Worm (Caenorhabditis elegans): ENCODE results near the gene lin-3.

DNA sequence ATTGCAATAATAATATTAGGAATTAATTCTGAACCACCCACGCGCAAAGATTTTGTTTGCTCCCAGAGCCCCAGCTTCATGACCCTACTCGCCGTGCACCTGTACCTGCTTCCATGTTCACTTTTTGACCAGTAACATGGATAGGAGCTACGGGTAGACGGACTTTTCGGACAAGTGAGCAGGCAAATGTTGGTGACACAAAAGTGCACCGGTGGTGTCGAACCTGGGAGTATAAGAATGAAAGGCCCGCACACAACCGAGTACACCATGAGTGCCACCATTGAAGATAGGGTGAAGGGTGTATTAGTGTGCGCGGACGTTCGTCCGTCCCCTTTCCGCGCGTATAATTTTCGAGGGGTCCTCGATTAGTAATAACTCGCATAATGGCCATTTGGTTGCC lies 28.2 kb upstream of the lin-3 start:
- TF ChIP-seq F13C5.2 (tag; optimal IDR thresholded peaks at IDR 0.05) (peak; percentile 99), B0310.2 (tag; optimal IDR thresholded peaks at IDR 0.05) (peak; percentile 99), tra-4 (tag; optimal IDR thresholded peaks at IDR 0.05) (peak; percentile 99), flt-1 (GFP tag; IDR thresholded peaks at IDR 0.05) (peak; percentile 100), ama-1 (optimal IDR thresholded peaks at IDR 0.05) (peak; percentile 92)

All from whole organism, early embryonic.